Worm (Caenorhabditis elegans) whole organism, early embryonic: ENCODE data around the gene bbln-1.

Source experiments
- F13C5.2 ChIP-seq: sonication (generic microtip); optimal IDR thresholded peaks from 2 replicates; lab custom pipeline; 2017; ENCODE audit warnings: mild to moderate bottlenecking, missing genetic modification characterization, inconsistent platforms, missing compliant biosample characterization
- aly-1 ChIP-seq: sonication (generic microtip); optimal IDR thresholded peaks from 2 replicates; lab custom pipeline; 2016; ENCODE audit warnings: missing genetic modification characterization, missing compliant biosample characterization
- ets-7 ChIP-seq: sonication (generic microtip); optimal IDR thresholded peaks from 2 replicates; lab custom pipeline; 2016; ENCODE audit warnings: missing genotype, missing genetic modification characterization, missing compliant biosample characterization

- peak; percentile 90 for TF ChIP-seq F13C5.2 (tag; lab: Kevin White, UChicago)
- TF ChIP-seq aly-1 (tag; lab: Kevin White, UChicago): peak; percentile 80
- TF ChIP-seq ets-7 (tag; lab: Kevin White, UChicago): peak; percentile 26
Observed at ce11 chrX:3127626-3128142, 24.6 kb downstream of the bbln-1 start.
